Worm (Caenorhabditis elegans) whole organism, young adult: ENCODE measurements around the gene Y79H2A.4.

Source experiments
- B0261.1 ChIP-seq: sonication (generic microtip); optimal IDR thresholded peaks from 2 replicates; lab custom pipeline; 2016; ENCODE audit warnings: mild to moderate bottlenecking, missing genetic modification characterization, moderate library complexity, missing compliant biosample characterization
- C17E4.6 ChIP-seq: fragments of 200-800 bp; sonication (Bioruptor generic); IDR thresholded peaks from 2 replicates; pipeline ENCODE4 v1.3.6; 2022; ENCODE audit warnings: missing genetic modification reagents, missing genetic modification characterization, missing compliant biosample characterization
- F10E7.11 ChIP-seq: sonication (generic microtip); optimal IDR thresholded peaks from 2 replicates; lab custom pipeline; 2017; ENCODE audit warnings: mild to moderate bottlenecking, missing genetic modification characterization, moderate library complexity, missing compliant biosample characterization
- F22D6.2 ChIP-seq: sonication (generic microtip); optimal IDR thresholded peaks from 2 replicates; lab custom pipeline; 2016; ENCODE audit warnings: mild to moderate bottlenecking, missing genetic modification characterization, missing compliant biosample characterization
- F23B12.7 ChIP-seq: sonication (generic microtip); optimal IDR thresholded peaks from 2 replicates; lab custom pipeline; 2017; ENCODE audit warnings: missing genetic modification characterization, mild to moderate bottlenecking, missing compliant biosample characterization, antibody characterized with exemption, moderate library complexity; ENCODE audit not compliant: insufficient read depth
- F33H1.4 ChIP-seq: fragments of 200-800 bp; sonication (Bioruptor generic); IDR thresholded peaks from 2 replicates; pipeline ENCODE4 v1.3.6; 2022; ENCODE audit warnings: missing genetic modification reagents, missing genetic modification characterization, missing compliant biosample characterization
- F37B4.10 ChIP-seq: fragments of 200-800 bp; sonication (Bioruptor generic); IDR thresholded peaks from 2 replicates; pipeline ENCODE4 v1.3.6; 2022; ENCODE audit warnings: missing genetic modification characterization, missing compliant biosample characterization
- K11D2.4 ChIP-seq: fragments of 200-800 bp; sonication (Bioruptor generic); IDR thresholded peaks from 2 replicates; pipeline ENCODE4 v1.3.6; 2022; ENCODE audit warnings: missing genetic modification reagents, missing genetic modification characterization, missing compliant biosample characterization
- T26A5.8 ChIP-seq: sonication (generic microtip); optimal IDR thresholded peaks from 2 replicates; lab custom pipeline; 2016; ENCODE audit warnings: missing genetic modification characterization, missing compliant biosample characterization
- ZK185.1 ChIP-seq: sonication (generic microtip); optimal IDR thresholded peaks from 2 replicates; lab custom pipeline; 2016; ENCODE audit warnings: mild to moderate bottlenecking, missing genetic modification characterization, missing compliant biosample characterization; ENCODE audit not compliant: poor library complexity, severe bottlenecking
- ama-1 ChIP-seq, 3 experiments: fragments of 150-350 bp in 1 of 3; sonication (generic microtip) in 2 of 3; optimal IDR thresholded peaks; 2 replicates each; lab custom pipeline; 2014 to 2018; ENCODE audit warnings: missing biosample characterization in 2 of 3, missing genetic modification characterization in 2 of 3, missing genetic modification reagents in 2 of 3
- atf-7 ChIP-seq: sonication (generic microtip); optimal IDR thresholded peaks from 2 replicates; lab custom pipeline; 2017; ENCODE audit warnings: mild to moderate bottlenecking, missing genetic modification characterization, missing compliant biosample characterization
- attf-5 ChIP-seq: fragments of 200-800 bp; sonication (Bioruptor generic); optimal IDR thresholded peaks from 2 replicates; lab custom pipeline; 2018; ENCODE audit warnings: mild to moderate bottlenecking, missing genetic modification characterization, missing compliant biosample characterization
- attf-6 ChIP-seq: fragments of 200-800 bp; sonication (Bioruptor generic); IDR thresholded peaks from 2 replicates; pipeline ENCODE4 v1.3.6; 2022; ENCODE audit warnings: missing genetic modification reagents, missing genetic modification characterization, missing compliant biosample characterization
- cebp-1 ChIP-seq, 2 experiments: fragments of 200-800 bp in 1 of 2; sonication (Bioruptor generic) in 1 of 2; sonication (generic microtip) in 1 of 2; IDR thresholded peaks in 1 of 2; optimal IDR thresholded peaks in 1 of 2; 2 replicates each; pipeline versions ENCODE4 v1.3.6 to Lab custom; 2017 to 2022; ENCODE audit warnings: missing compliant biosample characterization in 2 of 2, missing genetic modification characterization in 2 of 2, mild to moderate bottlenecking in 1 of 2, missing genetic modification reagents in 1 of 2, moderate library complexity in 1 of 2
- cebp-2 ChIP-seq: fragments of 200-800 bp; sonication (Bioruptor generic); IDR thresholded peaks from 2 replicates; pipeline ENCODE4 v1.3.6; 2022; ENCODE audit warnings: missing genetic modification characterization, missing compliant biosample characterization
- chd-7 ChIP-seq: sonication (generic microtip); optimal IDR thresholded peaks from 2 replicates; lab custom pipeline; 2016; ENCODE audit warnings: mild to moderate bottlenecking, missing genetic modification characterization, moderate library complexity, missing compliant biosample characterization
- him-1 ChIP-seq: sonication (generic microtip); optimal IDR thresholded peaks from 2 replicates; lab custom pipeline; 2016; ENCODE audit warnings: missing genotype, missing genetic modification reagents, missing genetic modification characterization, missing compliant biosample characterization
- hlh-26 ChIP-seq: fragments of 200-800 bp; sonication (Bioruptor generic); conservative IDR thresholded peaks from 2 replicates; pipeline ENCODE4 v1.3.6; 2022; ENCODE audit warnings: missing genetic modification reagents, missing genetic modification characterization, missing compliant biosample characterization
- hmg-20 ChIP-seq: fragments of 200-800 bp; sonication (Bioruptor generic); IDR thresholded peaks from 2 replicates; pipeline ENCODE4 v1.3.6; 2022; ENCODE audit warnings: missing genetic modification reagents, missing genetic modification characterization, missing compliant biosample characterization
- hsf-1 ChIP-seq: fragments of 200-800 bp; sonication (Bioruptor generic); IDR thresholded peaks from 2 replicates; pipeline ENCODE4 v1.3.6; 2022; ENCODE audit warnings: missing genetic modification reagents, missing genetic modification characterization, missing compliant biosample characterization
- lin-26 ChIP-seq: fragments of 200-800 bp; sonication (Bioruptor generic); IDR thresholded peaks from 2 replicates; pipeline ENCODE4 v1.3.6; 2022; ENCODE audit warnings: missing genetic modification reagents, missing genetic modification characterization, missing compliant biosample characterization
- lir-1 ChIP-seq: fragments of 200-800 bp; sonication (Bioruptor generic); conservative IDR thresholded peaks from 2 replicates; pipeline ENCODE4 v1.3.6; 2022; ENCODE audit warnings: missing genetic modification reagents, missing genetic modification characterization, missing compliant biosample characterization
- lsy-27 ChIP-seq: sonication (generic microtip); optimal IDR thresholded peaks from 2 replicates; lab custom pipeline; 2017; ENCODE audit warnings: missing genetic modification characterization, mild to moderate bottlenecking, missing compliant biosample characterization, antibody characterized with exemption, missing genotype, borderline replicate concordance; ENCODE audit not compliant: insufficient read depth
- madf-10 ChIP-seq: sonication (generic microtip); optimal IDR thresholded peaks from 2 replicates; lab custom pipeline; 2016; ENCODE audit warnings: mild to moderate bottlenecking, missing genetic modification characterization, missing compliant biosample characterization
- mes-4 ChIP-seq: sonication (generic microtip); optimal IDR thresholded peaks from 2 replicates; lab custom pipeline; 2016; ENCODE audit warnings: missing genotype, missing genetic modification characterization, missing compliant biosample characterization
- nfyb-1 ChIP-seq: fragments of 200-800 bp; sonication (Bioruptor generic); IDR thresholded peaks from 2 replicates; pipeline ENCODE4 v1.3.6; 2022; ENCODE audit warnings: missing genetic modification reagents, missing genetic modification characterization, missing compliant biosample characterization
- unc-130 ChIP-seq: sonication (generic microtip); optimal IDR thresholded peaks from 2 replicates; lab custom pipeline; 2016; ENCODE audit warnings: missing genetic modification reagents, missing genetic modification characterization, missing compliant biosample characterization
- zfh-2 ChIP-seq: fragments of 200-800 bp; sonication (Bioruptor generic); conservative IDR thresholded peaks from 2 replicates; pipeline ENCODE4 v1.3.6; 2022; ENCODE audit warnings: missing genetic modification reagents, missing genetic modification characterization, missing compliant biosample characterization
- zim-3 ChIP-seq: sonication (generic microtip); optimal IDR thresholded peaks from 2 replicates; lab custom pipeline; 2017; ENCODE audit warnings: mild to moderate bottlenecking, missing genetic modification characterization, moderate library complexity, missing compliant biosample characterization

Y79H2A.4 gene

ce11 chrIII:12077456-12077855 is 36.4 kb downstream of the Y79H2A.4 start, which contains the start of gene php-3:
Gene php-3, minus strand, starts transcription at chrIII:12077556.
- TF ChIP-seq ZK185.1 (tag; lab: Kevin White, UChicago) (no peak), F23B12.7 (no peak), T26A5.8 (no peak), C17E4.6 (GFP tag; lab: Robert Waterston, UW) (no peak), K11D2.4 (no peak), madf-10 (no peak)

- TF ChIP-seq unc-130 (GFP tag; lab: Kevin White, UChicago) = no peak
- peak; percentile 61 for TF ChIP-seq zfh-2
Measured at ce11 chrIII:12081992-12082628, 41.0 kb downstream of the Y79H2A.4 start.

ce11 chrIII:12084216-12084615 is 43.1 kb downstream of the Y79H2A.4 start, which contains the start of gene nob-1:
Gene nob-1, minus strand, starts transcription at chrIII:12084316.
- no peak for TF ChIP-seq atf-7 (tag; lab: Kevin White, UChicago)

- TF ChIP-seq nfyb-1 (GFP tag; lab: Robert Waterston, UW) (peak; percentile 68), zfh-2 (peak; percentile 59), lin-26 (no peak)
Measured at ce11 chrIII:12084749-12085307, 43.7 kb downstream of the Y79H2A.4 start.

- TF ChIP-seq F33H1.4 = no peak
- no peak for TF ChIP-seq lsy-27 (tag; lab: Kevin White, UChicago)
- no peak for TF ChIP-seq cebp-1 (GFP tag; IDR thresholded peaks at IDR 0.05; lab: Robert Waterston, UW)
- TF ChIP-seq cebp-1 (tag; optimal IDR thresholded peaks at IDR 0.05; lab: Kevin White, UChicago) = no peak
- TF ChIP-seq ama-1 (optimal IDR thresholded peaks at IDR 0.05; lab: Kevin White, UChicago) = no peak
- TF ChIP-seq ama-1 (GFP tag; optimal IDR thresholded peaks at IDR 0.05; lab: Kevin White, UChicago) = no peak
- no peak for TF ChIP-seq F37B4.10 (GFP tag; lab: Robert Waterston, UW)
- no peak for TF ChIP-seq chd-7 (tag; lab: Kevin White, UChicago)
- no peak for TF ChIP-seq attf-6 (GFP tag; lab: Robert Waterston, UW)
- TF ChIP-seq attf-5 (GFP tag; lab: Kevin White, UChicago) = no peak
- TF ChIP-seq hlh-26 = no peak
- no peak for TF ChIP-seq F10E7.11 (tag; lab: Kevin White, UChicago)
- TF ChIP-seq B0261.1 (tag; lab: Kevin White, UChicago) = no peak
- no peak for TF ChIP-seq F23B12.7
- no peak for TF ChIP-seq mes-4
- TF ChIP-seq zim-3 = no peak
- TF ChIP-seq him-1 (tag; lab: Kevin White, UChicago) = no peak
- TF ChIP-seq cebp-2 (GFP tag; lab: Robert Waterston, UW) = no peak
- no peak for TF ChIP-seq lir-1 (GFP tag; lab: Robert Waterston, UW)
- no peak for TF ChIP-seq hmg-20 (GFP tag; lab: Robert Waterston, UW)
- no peak for TF ChIP-seq F22D6.2
- no peak for TF ChIP-seq hsf-1 (GFP tag; lab: Robert Waterston, UW)
Measured at ce11 chrIII:12087564-12087963, 46.5 kb downstream of the Y79H2A.4 start.
